Worm (Caenorhabditis elegans) whole organism, early embryonic: ENCODE results near the gene Y38H8A.4.
A peak's percentile ranks its signal among the peaks of the same experiment; 100 is the strongest.
"Not testable (repeated sequence)": the region's sequence is repeated elsewhere in the genome, so short reads cannot be mapped to it uniquely, and the experiment has no call there.

Experiments
- ama-1 ChIP-seq: fragments of 150-350 bp; optimal IDR thresholded peaks from 2 replicates; lab custom pipeline; 2014
- pes-1 ChIP-seq: fragments of 200-800 bp; sonication (Bioruptor generic); IDR thresholded peaks from 2 replicates; pipeline ENCODE4 v1.3.6; 2022; ENCODE audit warnings: missing genetic modification reagents, missing genetic modification characterization, missing compliant biosample characterization
- sea-1 ChIP-seq: fragments of 200-800 bp; sonication (Bioruptor generic); conservative IDR thresholded peaks from 2 replicates; pipeline ENCODE4 v1.3.6; 2022; ENCODE audit warnings: missing genetic modification characterization, missing compliant biosample characterization

DNA sequence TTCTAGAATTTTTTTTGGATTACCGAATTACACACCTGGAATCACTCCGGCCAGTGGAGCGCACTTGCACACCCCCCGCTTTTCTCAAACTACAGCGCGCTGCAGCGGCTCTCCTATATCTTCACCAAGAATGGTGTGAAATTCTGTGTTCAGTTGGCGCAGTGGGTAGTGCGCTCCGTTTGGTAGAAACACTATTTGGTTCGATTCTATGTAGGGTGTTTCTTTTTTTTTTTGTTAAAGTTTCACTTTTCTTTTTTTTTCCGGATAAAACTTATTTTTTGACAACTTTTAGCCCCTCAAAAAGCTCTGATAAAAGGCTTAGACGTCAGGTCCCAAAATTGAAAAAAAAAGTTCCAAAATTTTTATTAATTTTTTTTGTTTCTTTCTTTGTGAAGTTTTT is 31.9 kb upstream of the Y38H8A.4 start:
- not testable (repeated sequence) for TF ChIP-seq ama-1 (lab: Kevin White, UChicago); sea-1
- peak; percentile 63 for TF ChIP-seq pes-1 (GFP tag; lab: Robert Waterston, UW)
